Worm (Caenorhabditis elegans) whole organism, midembryonic: ENCODE measurements around the gene otub-1.

Experiments used
- T22C8.4 ChIP-seq: fragments of 200-800 bp; sonication (Bioruptor generic); IDR thresholded peaks from 2 replicates; pipeline ENCODE4 v1.3.6; 2022; ENCODE audit warnings: missing genetic modification characterization, missing compliant biosample characterization
- flt-1 ChIP-seq: fragments of 200-800 bp; sonication (Bioruptor generic); IDR thresholded peaks from 2 replicates; pipeline ENCODE4 v1.3.6; 2022; ENCODE audit warnings: missing genetic modification characterization, missing compliant biosample characterization
- klf-2 ChIP-seq: fragments of 200-800 bp; sonication (Bioruptor generic); conservative IDR thresholded peaks from 2 replicates; pipeline ENCODE4 v1.3.6; 2022; ENCODE audit warnings: missing genetic modification reagents, missing genetic modification characterization, missing compliant biosample characterization
- med-1 ChIP-seq: sonication (generic microtip); optimal IDR thresholded peaks from 2 replicates; lab custom pipeline; 2017; ENCODE audit warnings: missing genetic modification characterization, mild to moderate bottlenecking, missing compliant biosample characterization, antibody characterized with exemption, missing genetic modification reagents; ENCODE audit not compliant: insufficient read depth
- ref-1 ChIP-seq: fragments of 200-800 bp; sonication (Bioruptor generic); conservative IDR thresholded peaks from 2 replicates; pipeline ENCODE4 v1.3.6; 2022; ENCODE audit warnings: missing genetic modification reagents, missing genetic modification characterization, missing compliant biosample characterization
- tab-1 ChIP-seq: fragments of 200-800 bp; sonication (Bioruptor generic); IDR thresholded peaks from 2 replicates; pipeline ENCODE4 v1.3.6; 2022; ENCODE audit warnings: missing genetic modification characterization, missing compliant biosample characterization
- ztf-23 ChIP-seq: fragments of 200-800 bp; sonication (Bioruptor generic); IDR thresholded peaks from 2 replicates; pipeline ENCODE4 v1.3.6; 2022; ENCODE audit warnings: missing genetic modification reagents, missing genetic modification characterization, missing compliant biosample characterization
- ztf-29 ChIP-seq: fragments of 200-800 bp; sonication (Bioruptor generic); IDR thresholded peaks from 2 replicates; pipeline ENCODE4 v1.3.6; 2022; ENCODE audit warnings: missing genetic modification reagents, missing genetic modification characterization, missing compliant biosample characterization

ce11 chrV:15071015-15071810, 5.1 kb downstream of the otub-1 start, which contains the start of gene unc-76:
- TF ChIP-seq med-1 (GFP tag; lab: Kevin White, UChicago), result no peak
- TF ChIP-seq T22C8.4 (GFP tag; lab: Robert Waterston, UW), result no peak
- TF ChIP-seq tab-1 (GFP tag; lab: Robert Waterston, UW), result no peak
- no peak for TF ChIP-seq ztf-23 (GFP tag; lab: Robert Waterston, UW)
- no peak for TF ChIP-seq ref-1
- TF ChIP-seq klf-2 (GFP tag; lab: Robert Waterston, UW), result no peak
- 0 out of 2 replicates have a peak, but pooled peaks have one; percentile 11 for TF ChIP-seq flt-1 (GFP tag; lab: Robert Waterston, UW)
- no peak for TF ChIP-seq ztf-29 (GFP tag; lab: Robert Waterston, UW)
